Worm (Caenorhabditis elegans): Measurements from ENCODE around the gene Y41D4B.11.

Gene Y41D4B.11

ce11 chrIV:1655312-1655711 is 49.8 kb downstream of the Y41D4B.11 start (continued):
- no peak for TF ChIP-seq lim-7 (GFP tag; IDR thresholded peaks at IDR 0.05)
- TF ChIP-seq lsy-2 (tag; optimal IDR thresholded peaks at IDR 0.05), result peak in 1 of 2 experiments; percentile 51
- TF ChIP-seq hlh-11 (tag; optimal IDR thresholded peaks at IDR 0.05), result peak; percentile 70
- no peak for TF ChIP-seq Y5F2A.4 (GFP tag; optimal IDR thresholded peaks at IDR 0.05)
- TF ChIP-seq madf-9 (GFP tag; conservative IDR thresholded peaks at IDR 0.05), result no peak
- no peak for TF ChIP-seq lin-1 (GFP tag; IDR thresholded peaks at IDR 0.05)
- no peak for TF ChIP-seq saeg-2 (GFP tag; IDR thresholded peaks at IDR 0.05)
- peak; percentile 57 for TF ChIP-seq nhr-77 (tag; optimal IDR thresholded peaks at IDR 0.05)
- TF ChIP-seq ceh-32 (tag; optimal IDR thresholded peaks at IDR 0.05; ENCODE audit: poor library complexity), result no peak
- no peak for TF ChIP-seq ceh-82 (tag; optimal IDR thresholded peaks at IDR 0.05)
- TF ChIP-seq T26A8.4 (GFP tag; IDR thresholded peaks at IDR 0.05), result no peak
- TF ChIP-seq T20F7.1 (GFP tag; optimal IDR thresholded peaks at IDR 0.05), result peak; percentile 67
- TF ChIP-seq rbr-2 (tag; optimal IDR thresholded peaks at IDR 0.05), result no peak
- no peak for TF ChIP-seq F26F4.8 (GFP tag; conservative IDR thresholded peaks at IDR 0.05)
- no peak for TF ChIP-seq fkh-10 (GFP tag; optimal IDR thresholded peaks at IDR 0.05)
- TF ChIP-seq nhr-28 (tag; optimal IDR thresholded peaks at IDR 0.05), result peak; percentile 87
- no peak for TF ChIP-seq fos-1 (tag; optimal IDR thresholded peaks at IDR 0.05)

- TF ChIP-seq skn-1 (tag; optimal IDR thresholded peaks at IDR 0.05) (no peak), lin-38 (GFP tag; IDR thresholded peaks at IDR 0.05) (no peak), daf-16 (GFP tag; optimal IDR thresholded peaks at IDR 0.05) (no peak), daf-16 (tag; optimal IDR thresholded peaks at IDR 0.05) (peak; percentile 30), tra-1 (GFP tag; IDR thresholded peaks at IDR 0.05) (no peak), aly-2 (tag; optimal IDR thresholded peaks at IDR 0.05) (no peak), hif-1 (tag; optimal IDR thresholded peaks at IDR 0.05) (no peak), mxl-3 (GFP tag; optimal IDR thresholded peaks at IDR 0.05) (peak; percentile 64), mes-2 (tag; optimal IDR thresholded peaks at IDR 0.05; ENCODE audit: poor library complexity, severe bottlenecking) (peak; percentile 62), pha-4 (GFP tag; IDR thresholded peaks at IDR 0.05) (no peak), pha-4 (tag; optimal IDR thresholded peaks at IDR 0.05) (no peak), zfp-2 (tag; optimal IDR thresholded peaks at IDR 0.05) (no peak), madf-9 (GFP tag; conservative IDR thresholded peaks at IDR 0.05) (no peak), lin-39 (tag; optimal IDR thresholded peaks at IDR 0.05) (no peak), hlh-30 (tag; optimal IDR thresholded peaks at IDR 0.05; ENCODE audit: insufficient read depth) (peak; percentile 74), cey-2 (tag; optimal IDR thresholded peaks at IDR 0.05; ENCODE audit: borderline replicate concordance, insufficient read depth) (no peak), mdl-1 (tag; optimal IDR thresholded peaks at IDR 0.05) (peak in 1 of 2 experiments; percentile 14), mep-1 (tag; optimal IDR thresholded peaks at IDR 0.05) (peak; percentile 22), hlh-11 (tag; optimal IDR thresholded peaks at IDR 0.05) (peak; percentile 40), aha-1 (tag) (peak; percentile 11), hmg-1.1 (GFP tag; IDR thresholded peaks at IDR 0.05) (peak; percentile 37; the same call in 1 of the 2 replicates)
Measured at ce11 chrIV:1657069-1657468, 51.6 kb downstream of the Y41D4B.11 start.

Data from whole organism, L4 larva.